Worm (Caenorhabditis elegans) whole organism, L1 larva: ENCODE measurements around the gene W06D11.3.

ENCODE experiments used
- ama-1 ChIP-seq: fragments of 150-350 bp; optimal IDR thresholded peaks from 2 replicates; lab custom pipeline; 2014
- ceh-63 ChIP-seq: fragments of 200-800 bp; sonication (Bioruptor generic); optimal IDR thresholded peaks from 2 replicates; lab custom pipeline; 2018; ENCODE audit warnings: mild to moderate bottlenecking, missing genetic modification characterization, missing compliant biosample characterization
- fkh-10 ChIP-seq: sonication (generic microtip); optimal IDR thresholded peaks from 2 replicates; lab custom pipeline; 2017; ENCODE audit warnings: missing biosample characterization, missing genetic modification reagents, missing genetic modification characterization
- lin-15B ChIP-seq: fragments of 150-350 bp; sonication (generic microtip); optimal IDR thresholded peaks from 3 replicates; lab custom pipeline; 2014; ENCODE audit warnings: missing biosample characterization, missing genetic modification characterization
- nhr-12 ChIP-seq: sonication (generic microtip); optimal IDR thresholded peaks from 2 replicates; lab custom pipeline; 2017; ENCODE audit warnings: missing biosample characterization, missing genetic modification characterization
- pqm-1 ChIP-seq: sonication (generic microtip); optimal IDR thresholded peaks from 3 replicates; lab custom pipeline; 2017; ENCODE audit warnings: missing biosample characterization, missing genetic modification characterization
- skn-1 ChIP-seq: fragments of 150-350 bp; optimal IDR thresholded peaks from 2 replicates; lab custom pipeline; 2014; ENCODE audit warnings: missing biosample characterization, missing genetic modification characterization
- unc-130 ChIP-seq: fragments of 150-350 bp; optimal IDR thresholded peaks from 2 replicates; lab custom pipeline; 2017; ENCODE audit warnings: missing biosample characterization, missing genetic modification characterization, inconsistent platforms

ce11 chrX:12252189-12252588 lies 46.3 kb upstream of the W06D11.3 start:
- TF ChIP-seq ama-1 (no peak), fkh-10 (GFP tag; lab: Kevin White, UChicago) (peak; percentile 59), unc-130 (no peak), nhr-12 (tag; lab: Kevin White, UChicago) (no peak), pqm-1 (tag; lab: Kevin White, UChicago) (no peak), skn-1 (tag; lab: Kevin White, UChicago) (no peak), ceh-63 (GFP tag; lab: Kevin White, UChicago) (no peak), lin-15B (tag; lab: Kevin White, UChicago) (no peak)
